Fruit fly (Drosophila melanogaster): Measurements from ENCODE around the gene Nbr.
A peak's percentile ranks its signal among the peaks of the same experiment; 100 is the strongest.

The Nbr gene

dm6 chr2L:21162875-21163274, at the start of gene Nbr:
Gene Nbr (minus strand): TSS chr2L:21163083.
- TF ChIP-seq CG10979 (tag; optimal IDR thresholded peaks at IDR 0.05) = no peak
- no peak for TF ChIP-seq Meics (GFP tag; optimal IDR thresholded peaks at IDR 0.05)
- no peak for TF ChIP-seq Antp (GFP tag; optimal IDR thresholded peaks at IDR 0.05)
- no peak for TF ChIP-seq CG2129 (GFP tag; IDR thresholded peaks at IDR 0.05; ENCODE audit: partially characterized antibody)
- no peak for TF ChIP-seq CG11085 (GFP tag; IDR thresholded peaks at IDR 0.05)
- no peak for TF ChIP-seq CG13424 (tag; optimal IDR thresholded peaks at IDR 0.05)
- no peak for TF ChIP-seq CG2875 (GFP tag; optimal IDR thresholded peaks at IDR 0.05)
- no peak for TF ChIP-seq caup (GFP tag; optimal IDR thresholded peaks at IDR 0.05; ENCODE audit: severe bottlenecking)
- TF ChIP-seq CG2199 (GFP tag; IDR thresholded peaks at IDR 0.05) = no peak
- no peak for TF ChIP-seq run (tag; optimal IDR thresholded peaks at IDR 0.05)
- no peak; the same call in 1 of the 2 replicates for TF ChIP-seq CG9215 (GFP tag; IDR thresholded peaks at IDR 0.05)
- no peak for TF ChIP-seq salm (tag; optimal IDR thresholded peaks at IDR 0.05)
- no peak for TF ChIP-seq HmgD (GFP tag; optimal IDR thresholded peaks at IDR 0.05)
- peak; percentile 76; the same call in 1 of the 4 replicates for TF ChIP-seq chinmo (GFP tag; IDR thresholded peaks at IDR 0.05; ENCODE audit: partially characterized antibody)
- TF ChIP-seq Camta (GFP tag; optimal IDR thresholded peaks at IDR 0.05) = no peak
- TF ChIP-seq inv (GFP tag; IDR thresholded peaks at IDR 0.05; ENCODE audit: partially characterized antibody) = no peak
- TF ChIP-seq Oli (tag; optimal IDR thresholded peaks at IDR 0.05) = no peak
- no peak for TF ChIP-seq Hand (GFP tag; optimal IDR thresholded peaks at IDR 0.05)
- TF ChIP-seq Gsc (GFP tag; IDR thresholded peaks at IDR 0.05) = no peak
- no peak for TF ChIP-seq eyg (GFP tag; optimal IDR thresholded peaks at IDR 0.05)
- TF ChIP-seq CG12155 (GFP tag; optimal IDR thresholded peaks at IDR 0.05) = no peak
- TF ChIP-seq HmgZ (tag; optimal IDR thresholded peaks at IDR 0.05) = no peak
- TF ChIP-seq repo (GFP tag; optimal IDR thresholded peaks at IDR 0.05) = no peak
- TF ChIP-seq CG9727 (GFP tag; optimal IDR thresholded peaks at IDR 0.05) = no peak
- TF ChIP-seq E2f2 (GFP tag; IDR thresholded peaks at IDR 0.05) = 0 out of 2 replicates have a peak, but pooled peaks have one; percentile 38
- no peak for TF ChIP-seq D19A (tag; optimal IDR thresholded peaks at IDR 0.05)
- TF ChIP-seq Dll (GFP tag; IDR thresholded peaks at IDR 0.05; ENCODE audit: partially characterized antibody) = peak; percentile 67
- TF ChIP-seq CG12236 (GFP tag; optimal IDR thresholded peaks at IDR 0.05) = no peak
- TF ChIP-seq NFAT (GFP tag; IDR thresholded peaks at IDR 0.05) = peak; percentile 44; the same call in 1 of the 2 replicates
- TF ChIP-seq CG7987 (GFP tag; optimal IDR thresholded peaks at IDR 0.05) = no peak
- no peak for TF ChIP-seq CG17361 (GFP tag; IDR thresholded peaks at IDR 0.05)
- TF ChIP-seq ac (GFP tag; optimal IDR thresholded peaks at IDR 0.05) = no peak
- TF ChIP-seq CG13894 (tag; optimal IDR thresholded peaks at IDR 0.05) = no peak
- TF ChIP-seq CG8478 (optimal IDR thresholded peaks at IDR 0.05) = no peak
- TF ChIP-seq CG10431 (GFP tag; optimal IDR thresholded peaks at IDR 0.05) = no peak
- no peak for TF ChIP-seq bcd (GFP tag; optimal IDR thresholded peaks at IDR 0.05)
- no peak for TF ChIP-seq ATbp (GFP tag; optimal IDR thresholded peaks at IDR 0.05)
- TF ChIP-seq seq (GFP tag; IDR thresholded peaks at IDR 0.05) = no peak
- no peak for TF ChIP-seq Nf-YB (GFP tag; optimal IDR thresholded peaks at IDR 0.05)
- TF ChIP-seq Xbp1 (GFP tag; optimal IDR thresholded peaks at IDR 0.05) = no peak
- no peak for TF ChIP-seq CG10321 (GFP tag; IDR thresholded peaks at IDR 0.05)
- no peak for TF ChIP-seq schlank (tag; optimal IDR thresholded peaks at IDR 0.05)
- TF ChIP-seq CG12071 (GFP tag; optimal IDR thresholded peaks at IDR 0.05) = no peak
- TF ChIP-seq CG17385 (GFP tag; optimal IDR thresholded peaks at IDR 0.05) = no peak
- TF ChIP-seq CG10543 (GFP tag; optimal IDR thresholded peaks at IDR 0.05) = no peak
- TF ChIP-seq aop (GFP tag; IDR thresholded peaks at IDR 0.05) = no peak
- no peak for TF ChIP-seq CG15696 (tag; optimal IDR thresholded peaks at IDR 0.05)
- TF ChIP-seq br (optimal IDR thresholded peaks at IDR 0.05) = no peak
- TF ChIP-seq CG2678 (tag; optimal IDR thresholded peaks at IDR 0.05) = no peak
- no peak for TF ChIP-seq pum (GFP tag; optimal IDR thresholded peaks at IDR 0.05)
- TF ChIP-seq tap (tag; optimal IDR thresholded peaks at IDR 0.05) = no peak
- TF ChIP-seq CG8089 (GFP tag; optimal IDR thresholded peaks at IDR 0.05) = no peak
